Fruit fly (Drosophila melanogaster): Measurements from ENCODE around the gene Stip1.

Stip1 gene

dm6 chr2L:294452-295362 lies at the start of gene Stip1, which contains the start of gene U2af38 (continued):
- TF ChIP-seq nmo (GFP tag; optimal IDR thresholded peaks at IDR 0.05), result peak; percentile 36
- TF ChIP-seq CG31441 (GFP tag; IDR thresholded peaks at IDR 0.05), result peak; percentile 43; the same call in 1 of the 2 replicates
- TF ChIP-seq ro (GFP tag; IDR thresholded peaks at IDR 0.05), result no peak
- peak; percentile 30 for TF ChIP-seq CG13296 (GFP tag; optimal IDR thresholded peaks at IDR 0.05)
- TF ChIP-seq Med (GFP tag), result peak; percentile 73
- no peak for TF ChIP-seq CG8388 (GFP tag; optimal IDR thresholded peaks at IDR 0.05)
- TF ChIP-seq Opbp (GFP tag; IDR thresholded peaks at IDR 0.05; ENCODE audit: partially characterized antibody), result peak; percentile 4; the same call in 1 of the 3 replicates
- TF ChIP-seq TFAM (GFP tag; optimal IDR thresholded peaks at IDR 0.05), result no peak
- TF ChIP-seq gro (GFP tag; optimal IDR thresholded peaks at IDR 0.05), result no peak
- TF ChIP-seq CG6654 (GFP tag; optimal IDR thresholded peaks at IDR 0.05), result no peak
- no peak for TF ChIP-seq HLHmδ (GFP tag; optimal IDR thresholded peaks at IDR 0.05)
- no peak for TF ChIP-seq crp (GFP tag; optimal IDR thresholded peaks at IDR 0.05)
- TF ChIP-seq Rx (GFP tag; IDR thresholded peaks at IDR 0.05), result no peak
- no peak for TF ChIP-seq dysf (GFP tag; IDR thresholded peaks at IDR 0.05)
- TF ChIP-seq E2f1 (GFP tag; IDR thresholded peaks at IDR 0.05), result no peak
- peak in 1 of 2 experiments; percentile 3 for TF ChIP-seq Hr51 (GFP tag; optimal IDR thresholded peaks at IDR 0.05)
- TF ChIP-seq slou (GFP tag; optimal IDR thresholded peaks at IDR 0.05), result no peak
- no peak for TF ChIP-seq en (GFP tag; optimal IDR thresholded peaks at IDR 0.05)
- TF ChIP-seq CG7745 (tag; optimal IDR thresholded peaks at IDR 0.05), result no peak
- no peak for TF ChIP-seq CrebB (tag; optimal IDR thresholded peaks at IDR 0.05)
- no peak for TF ChIP-seq bowl (GFP tag; IDR thresholded peaks at IDR 0.05)
- TF ChIP-seq Deaf1 (tag; optimal IDR thresholded peaks at IDR 0.05), result no peak
- TF ChIP-seq CG8765 (GFP tag; IDR thresholded peaks at IDR 0.05), result no peak
- TF ChIP-seq ara (GFP tag; IDR thresholded peaks at IDR 0.05), result no peak
- peak; percentile 54; the same call in 1 of the 2 replicates for TF ChIP-seq sna (GFP tag; IDR thresholded peaks at IDR 0.05; ENCODE audit: partially characterized antibody)
- TF ChIP-seq Dad (GFP tag; optimal IDR thresholded peaks at IDR 0.05), result no peak
- no peak for TF ChIP-seq disco-r (GFP tag; optimal IDR thresholded peaks at IDR 0.05)
- TF ChIP-seq eyg (GFP tag; optimal IDR thresholded peaks at IDR 0.05), result no peak
- TF ChIP-seq hkb (optimal IDR thresholded peaks at IDR 0.05), result no peak
- no peak for TF ChIP-seq hkb (GFP tag; IDR thresholded peaks at IDR 0.05)
- no peak for TF ChIP-seq CG11398 (GFP tag; optimal IDR thresholded peaks at IDR 0.05)
- TF ChIP-seq toy (GFP tag; IDR thresholded peaks at IDR 0.05), result no peak
- peak; percentile 58 for TF ChIP-seq row (GFP tag; IDR thresholded peaks at IDR 0.05)
- TF ChIP-seq D19A (tag; optimal IDR thresholded peaks at IDR 0.05), result peak; percentile 15
- TF ChIP-seq az2 (GFP tag; optimal IDR thresholded peaks at IDR 0.05), result peak; percentile 1
- no peak for TF ChIP-seq Hmr (GFP tag; optimal IDR thresholded peaks at IDR 0.05)
- TF ChIP-seq fu2 (GFP tag; optimal IDR thresholded peaks at IDR 0.05), result no peak
- no peak for TF ChIP-seq Lim3 (GFP tag; IDR thresholded peaks at IDR 0.05)
- no peak for TF ChIP-seq ewg (GFP tag; optimal IDR thresholded peaks at IDR 0.05)
- TF ChIP-seq Neu2 (GFP tag; optimal IDR thresholded peaks at IDR 0.05; ENCODE audit: borderline replicate concordance), result peak; percentile 54
- 0 out of 2 replicates have a peak, but pooled peaks have one; percentile 16 for TF ChIP-seq CG42726 (GFP tag; IDR thresholded peaks at IDR 0.05; ENCODE audit: partially characterized antibody)
- peak; percentile 69 for TF ChIP-seq CG34224 (GFP tag; IDR thresholded peaks at IDR 0.05; ENCODE audit: partially characterized antibody)
- no peak for TF ChIP-seq CG32772 (GFP tag; IDR thresholded peaks at IDR 0.05)
- TF ChIP-seq dan (GFP tag; IDR thresholded peaks at IDR 0.05), result no peak
- TF ChIP-seq CG7963 (GFP tag; IDR thresholded peaks at IDR 0.05; ENCODE audit: partially characterized antibody), result no peak; the same call in 2 of the 3 replicates
- TF ChIP-seq CG8089 (GFP tag; optimal IDR thresholded peaks at IDR 0.05), result no peak
- TF ChIP-seq gcm (GFP tag; optimal IDR thresholded peaks at IDR 0.05), result no peak
- peak; percentile 38 for TF ChIP-seq CG9797 (GFP tag; optimal IDR thresholded peaks at IDR 0.05)
- TF ChIP-seq gcm2 (GFP tag; optimal IDR thresholded peaks at IDR 0.05), result no peak
